Worm (Caenorhabditis elegans) whole organism, L3 larva: ENCODE measurements around the gene R11D1.4.
A peak's percentile ranks its signal among the peaks of the same experiment; 100 is the strongest.

Experiments
- R02D3.7 ChIP-seq: fragments of 150-350 bp; optimal IDR thresholded peaks from 2 replicates; lab custom pipeline; 2014; ENCODE audit warnings: missing biosample characterization, missing genetic modification characterization
- ZK546.5 ChIP-seq: sonication (generic microtip); optimal IDR thresholded peaks from 2 replicates; lab custom pipeline; 2017; ENCODE audit warnings: missing biosample characterization, missing genetic modification characterization
- aly-2 ChIP-seq: fragments of 150-350 bp; optimal IDR thresholded peaks from 2 replicates; lab custom pipeline; 2014; ENCODE audit warnings: missing biosample characterization, missing genetic modification characterization
- ama-1 ChIP-seq: fragments of 150-350 bp; optimal IDR thresholded peaks from 2 replicates; lab custom pipeline; 2018
- ceh-28 ChIP-seq: fragments of 150-350 bp; optimal IDR thresholded peaks from 2 replicates; lab custom pipeline; 2014; ENCODE audit warnings: missing biosample characterization, missing genetic modification reagents, missing genetic modification characterization
- daf-12 ChIP-seq: fragments of 150-350 bp; optimal IDR thresholded peaks from 2 replicates; lab custom pipeline; 2014; ENCODE audit warnings: missing biosample characterization, missing genetic modification reagents, missing genetic modification characterization
- egl-27 ChIP-seq: sonication (generic microtip); optimal IDR thresholded peaks from 4 replicates; lab custom pipeline; 2017; ENCODE audit warnings: missing biosample characterization, missing genetic modification reagents, missing genetic modification characterization
- elt-1 ChIP-seq: fragments of 150-350 bp; optimal IDR thresholded peaks from 2 replicates; lab custom pipeline; 2014; ENCODE audit warnings: missing biosample characterization, missing genetic modification characterization
- elt-2 ChIP-seq: sonication (generic microtip); optimal IDR thresholded peaks from 2 replicates; lab custom pipeline; 2016; ENCODE audit warnings: missing genetic modification reagents, mild to moderate bottlenecking, missing genetic modification characterization, missing compliant biosample characterization
- elt-3 ChIP-seq, 3 experiments: fragments of 150-350 bp in 1 of 3; sonication (generic microtip) in 2 of 3; optimal IDR thresholded peaks; 2 replicates in 2 of 3; 4 replicates in 1 of 3; lab custom pipeline; 2014 to 2017; ENCODE audit warnings: missing biosample characterization in 3 of 3, missing genetic modification characterization in 3 of 3
- fkh-10 ChIP-seq: sonication (generic microtip); optimal IDR thresholded peaks from 2 replicates; lab custom pipeline; 2017; ENCODE audit warnings: missing biosample characterization, missing genetic modification reagents, missing genetic modification characterization
- fkh-2 ChIP-seq: fragments of 150-350 bp; optimal IDR thresholded peaks from 2 replicates; lab custom pipeline; 2014; ENCODE audit warnings: missing biosample characterization, missing genetic modification reagents, missing genetic modification characterization
- hmg-11 ChIP-seq: sonication (generic microtip); optimal IDR thresholded peaks from 2 replicates; lab custom pipeline; 2016; ENCODE audit warnings: missing genetic modification characterization, missing compliant biosample characterization
- jun-1 ChIP-seq: fragments of 150-350 bp; optimal IDR thresholded peaks from 2 replicates; lab custom pipeline; 2014; ENCODE audit warnings: missing biosample characterization, missing genetic modification reagents, missing genetic modification characterization
- lin-15B ChIP-seq: fragments of 150-350 bp; optimal IDR thresholded peaks from 2 replicates; lab custom pipeline; 2014; ENCODE audit warnings: missing biosample characterization, missing genetic modification characterization
- lin-39 ChIP-seq: fragments of 150-350 bp; optimal IDR thresholded peaks from 2 replicates; lab custom pipeline; 2018; ENCODE audit warnings: missing biosample characterization, missing genetic modification reagents, missing genetic modification characterization
- lsy-12 ChIP-seq: sonication (generic microtip); optimal IDR thresholded peaks from 2 replicates; lab custom pipeline; 2016; ENCODE audit warnings: mild to moderate bottlenecking, missing genetic modification characterization, missing compliant biosample characterization
- mdl-1 ChIP-seq: fragments of 150-350 bp; optimal IDR thresholded peaks from 2 replicates; lab custom pipeline; 2014; ENCODE audit warnings: missing biosample characterization, missing genetic modification characterization
- nfya-1 ChIP-seq: sonication (generic microtip); optimal IDR thresholded peaks from 2 replicates; lab custom pipeline; 2017; ENCODE audit warnings: missing genetic modification characterization, mild to moderate bottlenecking, missing compliant biosample characterization, antibody characterized with exemption, moderate library complexity; ENCODE audit not compliant: insufficient read depth
- nhr-11 ChIP-seq: fragments of 150-350 bp; optimal IDR thresholded peaks from 2 replicates; lab custom pipeline; 2014; ENCODE audit warnings: missing biosample characterization, missing genetic modification characterization
- nhr-12 ChIP-seq: fragments of 150-350 bp; optimal IDR thresholded peaks from 2 replicates; lab custom pipeline; 2014; ENCODE audit warnings: missing biosample characterization, missing genetic modification characterization
- nhr-23 ChIP-seq: fragments of 150-350 bp; optimal IDR thresholded peaks from 2 replicates; lab custom pipeline; 2014; ENCODE audit warnings: missing biosample characterization, missing genetic modification reagents, missing genetic modification characterization
- nhr-25 ChIP-seq: sonication (generic microtip); optimal IDR thresholded peaks from 2 replicates; lab custom pipeline; 2017; ENCODE audit warnings: missing biosample characterization, missing genetic modification characterization
- nhr-43 ChIP-seq: sonication (generic microtip); optimal IDR thresholded peaks from 2 replicates; lab custom pipeline; 2016; ENCODE audit warnings: mild to moderate bottlenecking, missing genetic modification characterization, missing compliant biosample characterization; ENCODE audit not compliant: poor library complexity, severe bottlenecking
- nhr-77 ChIP-seq: fragments of 150-350 bp; optimal IDR thresholded peaks from 2 replicates; lab custom pipeline; 2014; ENCODE audit warnings: missing biosample characterization, missing genetic modification characterization
- pqm-1 ChIP-seq: fragments of 150-350 bp; optimal IDR thresholded peaks from 2 replicates; lab custom pipeline; 2017; ENCODE audit warnings: missing biosample characterization, missing genetic modification characterization, inconsistent platforms
- sea-2 ChIP-seq: fragments of 150-350 bp; sonication (generic microtip); optimal IDR thresholded peaks from 4 replicates; lab custom pipeline; 2014; ENCODE audit warnings: missing biosample characterization, missing genetic modification reagents, missing genetic modification characterization
- tbx-2 ChIP-seq: sonication (generic microtip); optimal IDR thresholded peaks from 2 replicates; lab custom pipeline; 2016; ENCODE audit warnings: mild to moderate bottlenecking, missing genetic modification characterization, missing compliant biosample characterization
- unc-62 ChIP-seq: fragments of 150-350 bp; sonication (generic microtip); optimal IDR thresholded peaks from 4 replicates; lab custom pipeline; 2014; ENCODE audit warnings: missing biosample characterization, missing genetic modification reagents, missing genetic modification characterization
- zag-1 ChIP-seq: fragments of 150-350 bp; optimal IDR thresholded peaks from 2 replicates; lab custom pipeline; 2014; ENCODE audit warnings: missing biosample characterization, missing genetic modification characterization
- ztf-11 ChIP-seq: fragments of 150-350 bp; optimal IDR thresholded peaks from 2 replicates; lab custom pipeline; 2014; ENCODE audit warnings: missing biosample characterization, missing genetic modification characterization

The R11D1.4 gene

ce11 chrV:12752407-12752806, 38.4 kb upstream of the R11D1.4 start, which contains the start of gene C15C8.8:
Gene C15C8.8 (minus strand): TSS chrV:12752507.
- TF ChIP-seq nhr-12 (tag; lab: Kevin White, UChicago) (no peak), elt-3 (tag; optimal IDR thresholded peaks at IDR 0.05; lab: Kevin White, UChicago) (no peak), nfya-1 (no peak), sea-2 (no peak), ZK546.5 (tag; lab: Kevin White, UChicago) (no peak), fkh-10 (GFP tag; lab: Kevin White, UChicago) (no peak), mdl-1 (tag; lab: Kevin White, UChicago) (no peak), fkh-2 (tag; lab: Kevin White, UChicago) (no peak), zag-1 (tag; lab: Kevin White, UChicago) (no peak), lsy-12 (tag; lab: Kevin White, UChicago) (no peak), pqm-1 (no peak), aly-2 (tag; lab: Kevin White, UChicago) (no peak), jun-1 (tag; lab: Kevin White, UChicago) (no peak)

ce11 chrV:12751495-12752050, 37.6 kb upstream of the R11D1.4 start, which contains the start of gene C15C8.6:
Gene C15C8.6 (minus strand): TSS chrV:12751545.
- TF ChIP-seq fkh-2 (tag; lab: Kevin White, UChicago) (no peak), R02D3.7 (no peak), unc-62 (GFP tag; lab: Kevin White, UChicago) (no peak), nhr-12 (tag; lab: Kevin White, UChicago) (no peak)
- TF ChIP-seq, all 47 proteins: peak for 0

DNA sequence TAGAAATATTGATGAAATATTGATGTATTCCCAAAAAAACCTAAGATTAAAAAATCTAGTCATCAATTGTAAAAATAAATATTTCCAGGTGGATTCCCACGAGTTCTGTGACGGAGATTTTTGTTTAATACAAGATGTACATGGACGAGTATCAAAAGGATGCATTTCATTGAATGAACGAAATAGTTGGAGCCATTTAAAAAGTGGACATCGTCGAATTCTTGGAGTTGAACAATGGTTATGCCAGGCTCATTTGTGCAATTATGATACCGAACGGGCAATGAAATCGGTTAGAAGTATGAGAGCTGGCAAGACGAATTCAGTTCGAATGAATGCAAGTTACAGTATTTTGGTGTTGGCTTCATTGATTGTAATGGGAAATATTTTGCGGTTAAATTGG, 35.5 kb upstream of the R11D1.4 start:
- TF ChIP-seq nhr-77 (tag; lab: Kevin White, UChicago) (no peak), elt-3 (tag; optimal IDR thresholded peaks at IDR 0.05; lab: Kevin White, UChicago) (no peak), unc-62 (GFP tag; lab: Kevin White, UChicago) (no peak), elt-2 (no peak), elt-1 (tag; lab: Kevin White, UChicago) (no peak), nhr-11 (tag; lab: Kevin White, UChicago) (no peak), zag-1 (tag; lab: Kevin White, UChicago) (no peak), hmg-11 (no peak), daf-12 (tag; lab: Kevin White, UChicago) (no peak), lsy-12 (tag; lab: Kevin White, UChicago) (no peak), ztf-11 (no peak), nhr-23 (tag; lab: Kevin White, UChicago) (no peak), nhr-12 (tag; lab: Kevin White, UChicago) (no peak), nhr-25 (tag; lab: Kevin White, UChicago) (no peak), lin-39 (tag; lab: Kevin White, UChicago) (no peak)
- TF ChIP-seq, all 47 proteins: peak for 0

- peak; percentile 88 for TF ChIP-seq fkh-10 (GFP tag; lab: Kevin White, UChicago)
- TF ChIP-seq hmg-11 = no peak
- TF ChIP-seq elt-1 (tag; lab: Kevin White, UChicago) = no peak
- TF ChIP-seq tbx-2 (tag; lab: Kevin White, UChicago) = no peak
- TF ChIP-seq unc-62 (GFP tag; lab: Kevin White, UChicago) = no peak
- no peak for TF ChIP-seq nfya-1
These were observed 33.8 kb upstream of the R11D1.4 start, which contains the start of gene C15C8.5 for ce11 chrV:12747856-12748255. Gene C15C8.5 (plus strand): TSS chrV:12748007.

- TF ChIP-seq nfya-1 (peak; percentile 6), nhr-12 (tag; lab: Kevin White, UChicago) (no peak), egl-27 (tag; lab: Kevin White, UChicago) (no peak), nhr-25 (tag; lab: Kevin White, UChicago) (no peak), aly-2 (tag; lab: Kevin White, UChicago) (no peak), lin-15B (tag; lab: Kevin White, UChicago) (peak; percentile 45), elt-1 (tag; lab: Kevin White, UChicago) (peak; percentile 54), nhr-43 (tag; lab: Kevin White, UChicago) (no peak), ceh-28 (peak; percentile 18), ama-1 (lab: Kevin White, UChicago) (no peak), hmg-11 (no peak)
These were observed 33.4 kb upstream of the R11D1.4 start, which contains the start of gene C15C8.4 for ce11 chrV:12747431-12747830. Gene C15C8.4 (minus strand): TSS chrV:12747463.
